Worm (Caenorhabditis elegans): ENCODE measurements around the gene ncx-7.

DNA sequence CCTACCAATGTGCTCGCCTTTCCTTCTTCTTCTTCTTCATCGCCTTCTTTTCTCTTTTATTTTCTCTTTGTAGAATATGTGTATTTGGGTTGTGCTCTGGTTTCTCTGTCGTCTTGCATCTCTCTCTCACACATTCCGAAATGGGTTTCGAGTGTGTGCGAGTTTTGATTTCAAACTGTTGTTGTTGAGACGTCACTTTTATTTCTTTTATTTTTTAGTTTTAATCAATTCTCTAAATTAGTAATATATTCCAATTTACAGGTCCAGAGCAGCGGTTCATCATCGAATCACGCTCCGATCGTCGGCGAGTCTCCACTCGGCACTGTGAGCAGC, 15.5 kb downstream of the ncx-7 start:
- TF ChIP-seq pha-4 (tag; optimal IDR thresholded peaks at IDR 0.05) (no peak), nhr-28 (tag; optimal IDR thresholded peaks at IDR 0.05) (no peak), mep-1 (tag; optimal IDR thresholded peaks at IDR 0.05) (no peak), M03D4.4 (tag; optimal IDR thresholded peaks at IDR 0.05) (no peak), ztf-11 (tag; optimal IDR thresholded peaks at IDR 0.05) (no peak), hlh-1 (tag; optimal IDR thresholded peaks at IDR 0.05) (no peak), unc-39 (tag; optimal IDR thresholded peaks at IDR 0.05) (no peak), lsy-2 (tag; optimal IDR thresholded peaks at IDR 0.05) (no peak), elt-3 (tag; optimal IDR thresholded peaks at IDR 0.05) (no peak), nhr-12 (tag; optimal IDR thresholded peaks at IDR 0.05) (no peak), snpc-4 (tag; optimal IDR thresholded peaks at IDR 0.05) (no peak), nhr-237 (tag; optimal IDR thresholded peaks at IDR 0.05) (no peak), lin-32 (GFP tag; optimal IDR thresholded peaks at IDR 0.05) (no peak), mab-5 (tag; optimal IDR thresholded peaks at IDR 0.05) (no peak)

Data from whole organism, mixed stage, embryonic.